Fruit fly (Drosophila melanogaster): ENCODE measurements around the gene pps.

DNA sequence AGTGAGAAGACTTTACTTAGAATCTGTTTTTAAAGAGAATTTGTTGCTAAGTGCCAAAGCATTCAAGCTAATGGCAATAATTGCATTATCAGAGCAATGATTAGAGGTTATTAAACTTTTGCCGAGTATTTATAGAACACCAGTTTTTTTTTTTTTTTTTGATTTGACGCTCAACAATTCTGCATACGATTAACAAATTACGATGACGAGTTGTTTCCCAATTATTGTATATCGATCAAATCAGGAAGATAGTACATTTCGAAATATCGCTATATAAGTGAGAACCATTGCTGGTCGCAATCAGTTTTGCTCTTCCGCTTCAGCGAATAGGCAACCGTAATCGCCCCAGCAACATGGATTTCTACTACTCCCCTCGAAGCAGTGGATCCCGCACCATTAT is 39.8 kb upstream of the pps start, which contains the start of gene GstD4:
- TF ChIP-seq ey (GFP tag; optimal IDR thresholded peaks at IDR 0.05) (no peak), foxo (GFP tag; optimal IDR thresholded peaks at IDR 0.05) (no peak)

All from whole organism, wandering third instar larva.